Fruit fly (Drosophila melanogaster) Kc167 (cell line): ENCODE measurements around the gene CG16854.

ENCODE experiments used
- Myc ChIP-seq: fragments of >200 bp; optimal IDR thresholded peaks from 2 replicates; lab custom pipeline; 2017; ENCODE audit warnings: missing external identifiers
- Sin3A ChIP-seq: fragments of >200 bp; optimal IDR thresholded peaks from 2 replicates; lab custom pipeline; 2018; ENCODE audit warnings: missing external identifiers
- h ChIP-seq: fragments of >200 bp; optimal IDR thresholded peaks from 3 replicates; lab custom pipeline; 2018; ENCODE audit warnings: missing external identifiers
- insv ChIP-seq: fragments of >200 bp; optimal IDR thresholded peaks from 3 replicates; lab custom pipeline; 2018; ENCODE audit warnings: missing external identifiers
- psq ChIP-seq: fragments of >200 bp; optimal IDR thresholded peaks from 2 replicates; lab custom pipeline; 2017; ENCODE audit warnings: missing external identifiers
- ttk ChIP-seq: sonication (Bioruptor generic); optimal IDR thresholded peaks from 2 replicates; lab custom pipeline; 2017; ENCODE audit warnings: missing external identifiers

DNA sequence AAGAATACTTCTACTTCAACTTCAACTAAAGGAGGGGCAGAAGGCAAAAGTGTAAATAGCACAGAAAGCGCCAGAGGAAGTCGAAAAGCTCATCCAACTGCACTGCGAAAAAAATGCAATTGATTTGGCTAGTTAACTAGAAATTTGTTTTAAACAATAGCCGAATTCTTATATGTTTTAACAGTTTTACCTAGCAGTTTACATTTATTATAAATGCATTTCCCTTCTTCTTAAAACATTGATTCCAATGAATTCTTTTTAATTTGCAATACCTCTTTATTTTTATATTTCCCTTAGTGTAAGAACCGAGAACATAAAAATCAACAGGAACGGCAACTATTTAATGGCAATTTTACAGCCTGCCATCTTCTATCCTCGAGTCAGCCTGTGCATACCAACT is 38.2 kb upstream of the CG16854 start:
- TF ChIP-seq h (lab: Kevin White, UChicago) (no peak), insv (lab: Kevin White, UChicago) (no peak), Sin3A (no peak), psq (lab: Kevin White, UChicago) (no peak), ttk (lab: Kevin White, UChicago) (no peak), Myc (lab: Kevin White, UChicago) (no peak)
